Fruit fly (Drosophila melanogaster) whole organism, embryonic: ENCODE measurements around the gene CG34034.

Experiments
- Atf-2 ChIP-seq: fragments of 200-800 bp; sonication (Bioruptor generic); optimal IDR thresholded peaks from 2 replicates; lab custom pipeline; 2016; ENCODE audit warnings: missing biosample characterization, missing genetic modification characterization
- B-H1 ChIP-seq: fragments of 200-800 bp; sonication (Bioruptor generic); IDR thresholded peaks from 3 replicates; pipeline ENCODE4 v1.3.6; 2022; ENCODE audit warnings: missing biosample characterization, missing genetic modification characterization
- CG10209 ChIP-seq: fragments of 200-800 bp; sonication (Bioruptor generic); optimal IDR thresholded peaks from 3 replicates; lab custom pipeline; 2017; ENCODE audit warnings: missing biosample characterization, mild to moderate bottlenecking, missing genetic modification characterization, missing genetic modification reagents
- CG10321 ChIP-seq: fragments of 200-800 bp; sonication (Bioruptor generic); IDR thresholded peaks from 2 replicates; pipeline ENCODE4 v1.3.6; 2022; ENCODE audit warnings: missing biosample characterization, missing genetic modification characterization
- CG12236 ChIP-seq: fragments of 200-800 bp; sonication (Bioruptor generic); optimal IDR thresholded peaks from 2 replicates; lab custom pipeline; 2016; ENCODE audit warnings: missing biosample characterization, missing genetic modification characterization
- CG12659 ChIP-seq: fragments of 200-800 bp; sonication (Bioruptor generic); optimal IDR thresholded peaks from 3 replicates; lab custom pipeline; 2017; ENCODE audit warnings: mild to moderate bottlenecking, missing biosample characterization, missing genetic modification reagents, missing genetic modification characterization
- CG13775 ChIP-seq: fragments of 200-800 bp; sonication (Bioruptor generic); optimal IDR thresholded peaks from 3 replicates; lab custom pipeline; 2017; ENCODE audit warnings: missing biosample characterization, mild to moderate bottlenecking, missing genetic modification characterization
- CG14965 ChIP-seq: fragments of 200-800 bp; sonication (Bioruptor generic); optimal IDR thresholded peaks from 2 replicates; lab custom pipeline; 2016; ENCODE audit warnings: missing biosample characterization, missing genetic modification characterization, borderline replicate concordance
- CG1647 ChIP-seq: fragments of 200-800 bp; sonication (Bioruptor generic); optimal IDR thresholded peaks from 3 replicates; lab custom pipeline; 2016; ENCODE audit warnings: missing biosample characterization, missing genetic modification characterization
- CG17186 ChIP-seq: fragments of 200-800 bp; sonication (Bioruptor generic); optimal IDR thresholded peaks from 3 replicates; lab custom pipeline; 2017; ENCODE audit warnings: missing biosample characterization, missing genetic modification reagents, missing genetic modification characterization
- CG17359 ChIP-seq: fragments of 200-800 bp; sonication (Bioruptor generic); optimal IDR thresholded peaks from 3 replicates; lab custom pipeline; 2018; ENCODE audit warnings: missing biosample characterization, mild to moderate bottlenecking, missing genetic modification characterization, moderate library complexity
- CG17829 ChIP-seq: fragments of 200-800 bp; optimal IDR thresholded peaks from 2 replicates; lab custom pipeline; 2019; ENCODE audit warnings: missing biosample characterization, mild to moderate bottlenecking, missing genetic modification characterization, moderate library complexity
- CG18262 ChIP-seq: fragments of 200-800 bp; optimal IDR thresholded peaks from 3 replicates; lab custom pipeline; 2019; ENCODE audit warnings: missing biosample characterization, mild to moderate bottlenecking, missing genetic modification characterization, moderate library complexity
- CG18619 ChIP-seq: fragments of 200-800 bp; sonication (Bioruptor generic); optimal IDR thresholded peaks from 3 replicates; lab custom pipeline; 2017; ENCODE audit warnings: missing biosample characterization, mild to moderate bottlenecking, missing genetic modification characterization
- CG34422 ChIP-seq: fragments of 200-800 bp; sonication (Bioruptor generic); IDR thresholded peaks from 3 replicates; pipeline ENCODE4 v1.3.6; 2022; ENCODE audit warnings: missing biosample characterization, missing genetic modification characterization
- CG3726 ChIP-seq: fragments of 200-800 bp; sonication (Bioruptor generic); IDR thresholded peaks from 3 replicates; pipeline ENCODE4, ENCODE4 v1.3.6; 2022; ENCODE audit warnings: missing biosample characterization, missing genetic modification characterization
- CG42726 ChIP-seq: fragments of 200-800 bp; sonication (Bioruptor generic); IDR thresholded peaks from 2 replicates; pipeline ENCODE4 v1.3.6; 2022; ENCODE audit warnings: missing biosample characterization, missing genetic modification characterization; ENCODE audit not compliant: partially characterized antibody
- CG6689 ChIP-seq: fragments of 200-800 bp; sonication (Bioruptor generic); IDR thresholded peaks from 2 replicates; pipeline ENCODE4 v1.3.6; 2022; ENCODE audit warnings: missing biosample characterization, missing genetic modification characterization
- CG7372 ChIP-seq: fragments of 200-800 bp; sonication (Bioruptor generic); IDR thresholded peaks from 2 replicates; pipeline ENCODE4 v1.3.6; 2022; ENCODE audit warnings: missing biosample characterization, missing genetic modification characterization
- CG8478 ChIP-seq: fragments of >200 bp; optimal IDR thresholded peaks from 2 replicates; lab custom pipeline; 2018
- CoRest ChIP-seq: fragments of 200-800 bp; sonication (Bioruptor generic); optimal IDR thresholded peaks from 3 replicates; lab custom pipeline; 2018; ENCODE audit warnings: missing biosample characterization, mild to moderate bottlenecking, missing genetic modification characterization, moderate library complexity
- H2.0 ChIP-seq: fragments of 200-800 bp; sonication (Bioruptor generic); IDR thresholded peaks from 2 replicates; pipeline ENCODE4 v1.3.6; 2022; ENCODE audit warnings: missing biosample characterization, missing genetic modification characterization
- Hmr ChIP-seq: fragments of 200-800 bp; sonication (Bioruptor generic); optimal IDR thresholded peaks from 3 replicates; lab custom pipeline; 2017; ENCODE audit warnings: mild to moderate bottlenecking, missing biosample characterization, missing genetic modification reagents, missing genetic modification characterization
- Hmx ChIP-seq: fragments of 200-800 bp; sonication (Bioruptor generic); optimal IDR thresholded peaks from 2 replicates; lab custom pipeline; 2016; ENCODE audit warnings: missing biosample characterization, missing genetic modification characterization
- Lpt ChIP-seq: fragments of >200 bp; optimal IDR thresholded peaks from 2 replicates; lab custom pipeline; 2018; ENCODE audit warnings: missing biosample characterization, missing genetic modification characterization
- NC2β ChIP-seq: fragments of 200-800 bp; sonication (Bioruptor generic); optimal IDR thresholded peaks from 2 replicates; lab custom pipeline; 2016; ENCODE audit warnings: missing biosample characterization, missing genetic modification characterization
- PHDP ChIP-seq: fragments of 200-800 bp; sonication (Bioruptor generic); optimal IDR thresholded peaks from 3 replicates; lab custom pipeline; 2018; ENCODE audit warnings: missing biosample characterization, mild to moderate bottlenecking, missing genetic modification characterization, moderate library complexity
- Sox102F ChIP-seq: fragments of 200-800 bp; sonication (Bioruptor generic); optimal IDR thresholded peaks from 2 replicates; lab custom pipeline; 2018; ENCODE audit warnings: missing biosample characterization, mild to moderate bottlenecking, missing genetic modification characterization, moderate library complexity
- TFAM ChIP-seq: fragments of 200-800 bp; sonication (Bioruptor generic); optimal IDR thresholded peaks from 2 replicates; lab custom pipeline; 2017; ENCODE audit warnings: missing biosample characterization, missing genetic modification characterization, inconsistent platforms
- Taf1 ChIP-seq: fragments of 200-800 bp; sonication (Bioruptor generic); IDR thresholded peaks from 2 replicates; pipeline ENCODE4 v1.3.6; 2022; ENCODE audit warnings: missing biosample characterization, missing genetic modification characterization
- az2 ChIP-seq: fragments of 200-800 bp; sonication (Bioruptor generic); optimal IDR thresholded peaks from 3 replicates; lab custom pipeline; 2016; ENCODE audit warnings: missing biosample characterization, missing genetic modification characterization
- bab2 ChIP-seq: fragments of 200-800 bp; sonication (Bioruptor generic); optimal IDR thresholded peaks from 2 replicates; lab custom pipeline; 2016; ENCODE audit warnings: missing biosample characterization, missing genetic modification characterization
- chn ChIP-seq: fragments of 200-800 bp; sonication (Bioruptor generic); optimal IDR thresholded peaks from 2 replicates; lab custom pipeline; 2016; ENCODE audit warnings: missing biosample characterization, missing genetic modification characterization
- ci ChIP-seq: fragments of 200-800 bp; sonication (Bioruptor generic); IDR thresholded peaks from 3 replicates; pipeline ENCODE4 v1.3.6; 2022; ENCODE audit warnings: missing biosample characterization, missing genetic modification characterization
- croc ChIP-seq: fragments of 200-800 bp; sonication (Bioruptor generic); conservative IDR thresholded peaks from 3 replicates; pipeline ENCODE4 v1.3.6; 2022; ENCODE audit warnings: missing biosample characterization, missing genetic modification characterization
- dmrt11E ChIP-seq: fragments of 200-800 bp; sonication (Bioruptor generic); optimal IDR thresholded peaks from 3 replicates; lab custom pipeline; 2018; ENCODE audit warnings: missing biosample characterization, mild to moderate bottlenecking, missing genetic modification characterization, moderate library complexity
- dmrt99B ChIP-seq: fragments of 200-800 bp; sonication (Bioruptor generic); optimal IDR thresholded peaks from 2 replicates; lab custom pipeline; 2018; ENCODE audit warnings: missing biosample characterization, mild to moderate bottlenecking, missing genetic modification characterization, moderate library complexity
- en ChIP-seq: fragments of 200-800 bp; sonication (Bioruptor generic); optimal IDR thresholded peaks from 2 replicates; lab custom pipeline; 2016; ENCODE audit warnings: missing biosample characterization, missing genetic modification characterization
- esg ChIP-seq: fragments of 200-800 bp; sonication (Bioruptor generic); conservative IDR thresholded peaks from 2 replicates; pipeline ENCODE4 v1.3.6; 2022; ENCODE audit warnings: missing biosample characterization, missing genetic modification characterization
- gt ChIP-seq: fragments of 200-800 bp; sonication (Bioruptor generic); IDR thresholded peaks from 2 replicates; pipeline ENCODE4 v1.3.6; 2022; ENCODE audit warnings: missing biosample characterization, missing genetic modification characterization
- ind ChIP-seq: fragments of 200-800 bp; sonication (Bioruptor generic); optimal IDR thresholded peaks from 3 replicates; lab custom pipeline; 2016; ENCODE audit warnings: missing biosample characterization, missing genetic modification characterization
- mam ChIP-seq: fragments of 200-800 bp; sonication (Bioruptor generic); optimal IDR thresholded peaks from 3 replicates; lab custom pipeline; 2016; ENCODE audit warnings: missing biosample characterization, missing genetic modification characterization
- nau ChIP-seq: fragments of 200-800 bp; sonication (Bioruptor generic); optimal IDR thresholded peaks from 3 replicates; lab custom pipeline; 2017; ENCODE audit warnings: missing biosample characterization, mild to moderate bottlenecking, missing genetic modification characterization, missing genetic modification reagents
- oc ChIP-seq: fragments of 200-800 bp; sonication (Bioruptor generic); optimal IDR thresholded peaks from 2 replicates; lab custom pipeline; 2018; ENCODE audit warnings: missing biosample characterization, mild to moderate bottlenecking, missing genetic modification characterization, moderate library complexity
- pan ChIP-seq, 4 experiments: fragments of >200 bp in 3 of 4; fragments of 200-800 bp in 1 of 4; sonication (Bioruptor generic) in 1 of 4; optimal IDR thresholded peaks in 3 of 4; IDR thresholded peaks in 1 of 4; 2 replicates each; pipeline versions ENCODE4 v1.3.6 to Lab custom; 2017 to 2022; ENCODE audit warnings: missing biosample characterization in 2 of 4, missing genetic modification characterization in 2 of 4, mixed read lengths in 1 of 4
- pfk ChIP-seq: fragments of 200-800 bp; sonication (Bioruptor generic); optimal IDR thresholded peaks from 2 replicates; lab custom pipeline; 2018; ENCODE audit warnings: missing biosample characterization, mild to moderate bottlenecking, missing genetic modification characterization, moderate library complexity
- sc ChIP-seq, 3 experiments: fragments of >200 bp in 2 of 3; fragments of 200-800 bp in 1 of 3; sonication (Bioruptor generic) in 1 of 3; optimal IDR thresholded peaks; 2 replicates in 2 of 3; 3 replicates in 1 of 3; lab custom pipeline; 2017; ENCODE audit warnings: mild to moderate bottlenecking in 1 of 3, missing biosample characterization in 1 of 3, missing genetic modification characterization in 1 of 3, missing genetic modification reagents in 1 of 3
- sqz ChIP-seq: fragments of 200-800 bp; sonication (Bioruptor generic); optimal IDR thresholded peaks from 3 replicates; lab custom pipeline; 2018; ENCODE audit warnings: missing biosample characterization, mild to moderate bottlenecking, missing genetic modification characterization
- sr ChIP-seq: fragments of 200-800 bp; sonication (Bioruptor generic); IDR thresholded peaks from 3 replicates; pipeline ENCODE4 v1.3.6; 2022; ENCODE audit warnings: missing biosample characterization, missing genetic modification characterization
- trh ChIP-seq: fragments of 200-800 bp; sonication (Bioruptor generic); optimal IDR thresholded peaks from 2 replicates; lab custom pipeline; 2016; ENCODE audit warnings: missing biosample characterization, missing genetic modification characterization
- vfl ChIP-seq: fragments of 200-800 bp; sonication (Bioruptor generic); optimal IDR thresholded peaks from 2 replicates; lab custom pipeline; 2016; ENCODE audit warnings: missing biosample characterization, missing genetic modification characterization

Gene CG34034

dm6 chr3R:21703346-21703745 is 35.6 kb downstream of the CG34034 start (continued):
- TF ChIP-seq esg (0 out of 2 replicates have a peak, but pooled peaks have one; percentile 22), sqz (GFP tag; lab: Kevin White, UChicago) (no peak), trh (GFP tag; lab: Kevin White, UChicago) (no peak), CG17359 (tag; lab: Kevin White, UChicago) (peak; percentile 32), Taf1 (GFP tag; lab: Robert Waterston, UW) (no peak), nau (GFP tag; lab: Kevin White, UChicago) (no peak), CG3726 (GFP tag; lab: Robert Waterston, UW) (no peak), en (GFP tag; lab: Kevin White, UChicago) (no peak), CG12659 (GFP tag; lab: Kevin White, UChicago) (peak; percentile 8), CG6689 (GFP tag; lab: Robert Waterston, UW) (0 out of 2 replicates have a peak, but pooled peaks have one; percentile 18), H2.0 (GFP tag; lab: Robert Waterston, UW) (no peak), dmrt99B (peak; percentile 57), mam (GFP tag; lab: Kevin White, UChicago) (no peak), az2 (GFP tag; lab: Kevin White, UChicago) (peak; percentile 40), CG14965 (no peak), Atf-2 (GFP tag; lab: Kevin White, UChicago) (no peak), NC2β (GFP tag; lab: Kevin White, UChicago) (no peak), CG7372 (no peak), CG8478 (no peak), CG10321 (no peak), ci (GFP tag; lab: Robert Waterston, UW) (0 out of 3 replicates have a peak, but pooled peaks have one; percentile 28), B-H1 (GFP tag; lab: Robert Waterston, UW) (no peak), Lpt (GFP tag; lab: Kevin White, UChicago) (no peak), sr (GFP tag; lab: Robert Waterston, UW) (no peak), sc (optimal IDR thresholded peaks at IDR 0.05; lab: Kevin White, UChicago) (no peak), sc (GFP tag; optimal IDR thresholded peaks at IDR 0.05; lab: Kevin White, UChicago) (no peak), chn (no peak), gt (GFP tag; lab: Robert Waterston, UW) (no peak), CG42726 (GFP tag; lab: Robert Waterston, UW) (no peak), CG1647 (GFP tag; lab: Kevin White, UChicago) (no peak), CG17186 (GFP tag; lab: Kevin White, UChicago) (no peak), croc (GFP tag; lab: Robert Waterston, UW) (no peak), Sox102F (GFP tag; lab: Kevin White, UChicago) (peak; percentile 69), bab2 (GFP tag; lab: Kevin White, UChicago) (no peak), PHDP (peak; percentile 8), CG18262 (tag; lab: Kevin White, UChicago) (peak; percentile 32), pan (optimal IDR thresholded peaks at IDR 0.05; lab: Kevin White, UChicago) (no peak), pan (GFP tag; optimal IDR thresholded peaks at IDR 0.05 in 1 of 2, IDR thresholded peaks at IDR 0.05 in 1 of 2) (peak in 1 of 2 experiments; percentile 37), CoRest (peak; percentile 28), ind (GFP tag; lab: Kevin White, UChicago) (peak; percentile 14), CG17829 (no peak), Hmx (GFP tag; lab: Kevin White, UChicago) (no peak), pfk (GFP tag; lab: Kevin White, UChicago) (no peak), Hmr (no peak), CG10209 (GFP tag; lab: Kevin White, UChicago) (no peak), TFAM (no peak), vfl (no peak), dmrt11E (tag; lab: Kevin White, UChicago) (no peak), CG12236 (no peak), oc (tag; lab: Kevin White, UChicago) (no peak), CG13775 (no peak), CG34422 (GFP tag; lab: Robert Waterston, UW) (no peak), CG18619 (GFP tag; lab: Kevin White, UChicago) (no peak)
